Worm (Caenorhabditis elegans) whole organism, L4 larva: ENCODE data around the gene C38D9.8.

Experiments
- Y105C5A.15 ChIP-seq: fragments of 200-800 bp; sonication (Bioruptor generic); IDR thresholded peaks from 2 replicates; pipeline ENCODE4 v1.3.6; 2022; ENCODE audit warnings: missing genetic modification characterization, missing compliant biosample characterization
- aha-1 ChIP-seq: fragments of 150-350 bp; peaks from one replicate; lab custom pipeline; 2014; ENCODE audit warnings: missing biosample characterization, missing genetic modification characterization
- ama-1 ChIP-seq: fragments of 150-350 bp; optimal IDR thresholded peaks from 2 replicates; lab custom pipeline; 2014; ENCODE audit warnings: inconsistent platforms, mixed read lengths
- ceh-28 ChIP-seq: fragments of 150-350 bp; optimal IDR thresholded peaks from 2 replicates; lab custom pipeline; 2014; ENCODE audit warnings: missing biosample characterization, missing genetic modification reagents, missing genetic modification characterization
- ceh-32 ChIP-seq: sonication (generic microtip); optimal IDR thresholded peaks from 2 replicates; lab custom pipeline; 2016; ENCODE audit warnings: mild to moderate bottlenecking, missing genetic modification characterization, missing compliant biosample characterization; ENCODE audit not compliant: poor library complexity
- gei-8 ChIP-seq: fragments of 200-800 bp; sonication (Bioruptor generic); optimal IDR thresholded peaks from 2 replicates; lab custom pipeline; 2018; ENCODE audit warnings: mild to moderate bottlenecking, missing genetic modification characterization, missing compliant biosample characterization
- mdt-29 ChIP-seq: fragments of 200-800 bp; sonication (Bioruptor generic); IDR thresholded peaks from 2 replicates; pipeline ENCODE4 v1.3.6; 2022; ENCODE audit warnings: missing genetic modification reagents, missing genetic modification characterization, missing compliant biosample characterization
- nhr-102 ChIP-seq: sonication (generic microtip); optimal IDR thresholded peaks from 2 replicates; lab custom pipeline; 2016; ENCODE audit warnings: mild to moderate bottlenecking, missing genetic modification characterization, moderate library complexity, missing compliant biosample characterization
- nhr-28 ChIP-seq: fragments of 150-350 bp; optimal IDR thresholded peaks from 2 replicates; lab custom pipeline; 2014; ENCODE audit warnings: missing biosample characterization, missing genetic modification characterization
- zip-11 ChIP-seq: fragments of 200-800 bp; sonication (Bioruptor generic); IDR thresholded peaks from 2 replicates; pipeline ENCODE4 v1.3.6; 2022; ENCODE audit warnings: missing genetic modification characterization, missing compliant biosample characterization

DNA sequence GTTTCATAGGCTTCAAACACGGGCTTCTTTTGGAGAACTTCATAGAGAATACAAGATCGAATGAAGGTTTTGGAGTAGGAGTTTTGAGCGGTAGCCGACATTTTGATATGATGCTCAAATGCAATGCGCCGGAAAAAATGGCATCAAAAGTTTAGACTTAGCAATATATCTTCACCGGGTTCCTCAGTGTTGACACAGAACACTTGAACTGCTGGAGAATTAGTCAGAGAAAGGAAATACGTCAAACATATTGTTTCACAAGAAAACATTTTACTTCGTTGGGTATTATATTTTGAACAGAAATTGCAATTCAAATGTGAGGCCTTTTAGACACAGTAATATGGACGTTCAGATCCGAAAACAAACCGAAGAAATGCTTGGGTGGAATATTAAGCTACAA is 5.7 kb upstream of the C38D9.8 start, which contains the start of gene fbxa-174:
- TF ChIP-seq aha-1 (tag; lab: Kevin White, UChicago) (no peak), Y105C5A.15 (GFP tag; lab: Robert Waterston, UW) (no peak), ceh-32 (no peak), gei-8 (GFP tag; lab: Kevin White, UChicago) (no peak), ceh-28 (tag; lab: Kevin White, UChicago) (no peak), ama-1 (lab: Kevin White, UChicago) (no peak), zip-11 (no peak), nhr-102 (tag; lab: Kevin White, UChicago) (no peak), mdt-29 (no peak), nhr-28 (tag; lab: Kevin White, UChicago) (no peak)
